Worm (Caenorhabditis elegans) whole organism, L2 larva: Measurements from ENCODE around the gene H23N18.6.

Experiments
- aly-2 ChIP-seq: fragments of 150-350 bp; optimal IDR thresholded peaks from 2 replicates; lab custom pipeline; 2014; ENCODE audit warnings: missing biosample characterization, missing genetic modification characterization
- ama-1 ChIP-seq: fragments of 150-350 bp; optimal IDR thresholded peaks from 2 replicates; lab custom pipeline; 2018; ENCODE audit warnings: inconsistent platforms
- fos-1 ChIP-seq: fragments of 150-350 bp; optimal IDR thresholded peaks from 2 replicates; lab custom pipeline; 2014; ENCODE audit warnings: missing biosample characterization, missing genetic modification characterization
- lin-13 ChIP-seq: fragments of 150-350 bp; optimal IDR thresholded peaks from 2 replicates; lab custom pipeline; 2014; ENCODE audit warnings: missing biosample characterization, missing genetic modification reagents, missing genetic modification characterization
- nhr-10 ChIP-seq: sonication (generic microtip); optimal IDR thresholded peaks from 2 replicates; lab custom pipeline; 2017; ENCODE audit warnings: missing biosample characterization, missing genetic modification characterization

- TF ChIP-seq nhr-10 (no peak), ama-1 (lab: Kevin White, UChicago) (no peak), aly-2 (tag; lab: Kevin White, UChicago) (no peak), fos-1 (tag; lab: Kevin White, UChicago) (no peak), lin-13 (GFP tag; lab: Kevin White, UChicago) (no peak)
Measured at ce11 chrV:4918664-4919257, 3.9 kb upstream of the H23N18.6 start, which contains the start of gene C02E7.6.
